Fruit fly (Drosophila melanogaster) ovary, adult (tissue): ENCODE data around the gene CG33768.
"Not testable (repeated sequence)": the region's sequence is repeated elsewhere in the genome, so short reads cannot be mapped to it uniquely, and the experiment has no call there.

Experiments used
- CG17801 ChIP-seq: fragments of 200-800 bp; optimal IDR thresholded peaks from 2 replicates; lab custom pipeline; 2019; ENCODE audit warnings: missing biosample characterization, mild to moderate bottlenecking, missing genetic modification characterization, moderate library complexity; ENCODE audit not compliant: partially characterized antibody

The CG33768 gene

dm6 chr3L:22671699-22672276 lies 24.8 kb downstream of the CG33768 start:
- TF ChIP-seq CG17801 (GFP tag; lab: Kevin White, UChicago), result no peak

- TF ChIP-seq CG17801 (GFP tag; lab: Kevin White, UChicago), result no peak
These were observed 34.0 kb downstream of the CG33768 start for dm6 chr3L:22680932-22681331.

- TF ChIP-seq CG17801 (GFP tag; lab: Kevin White, UChicago), result no peak
These were observed 40.0 kb downstream of the CG33768 start, which contains the start of the genes CG14455 and CG14456 for dm6 chr3L:22686987-22687386. Gene CG14455 (minus strand): TSS chr3L:22687087. Gene CG14456 (plus strand): TSS chr3L:22687222.

- TF ChIP-seq CG17801 (GFP tag; lab: Kevin White, UChicago), result not testable (repeated sequence)
These were observed 45.5 kb downstream of the CG33768 start, which contains the start of gene CG14454 for dm6 chr3L:22692428-22692827. Gene CG14454 (minus strand): TSS chr3L:22692528.

- TF ChIP-seq CG17801 (GFP tag; lab: Kevin White, UChicago), result no peak
These were observed 46.7 kb downstream of the CG33768 start, which contains the start of the genes CG12546 and CG14453 for dm6 chr3L:22693712-22694111. Gene CG12546 (minus strand): TSS chr3L:22693812. Gene CG14453 (plus strand): TSS chr3L:22694083.

dm6 chr3L:22695653-22696052 lies 48.7 kb downstream of the CG33768 start, which contains the start of gene CG14452:
Gene CG14452 (plus strand): TSS chr3L:22695953.
- TF ChIP-seq CG17801 (GFP tag; lab: Kevin White, UChicago), result no peak

- not testable (repeated sequence) for TF ChIP-seq CG17801 (GFP tag; lab: Kevin White, UChicago)
These were observed 50.0 kb downstream of the CG33768 start, which contains the start of gene CG32453 for dm6 chr3L:22696930-22697329. Gene CG32453 (plus strand): TSS chr3L:22697230.
